Worm (Caenorhabditis elegans): ENCODE results near the gene C27D6.12.
"Not testable (repeated sequence)": the region's sequence is repeated elsewhere in the genome, so short reads cannot be mapped to it uniquely, and the experiment has no call there.

Gene C27D6.12

ce11 chrII:5170932-5171331, 6.9 kb downstream of the C27D6.12 start, which contains the start of gene srb-1:
Gene srb-1, minus strand, starts transcription at chrII:5171032.
- no peak for TF ChIP-seq pha-4 (tag; optimal IDR thresholded peaks at IDR 0.05)
- TF ChIP-seq zip-5 (tag; optimal IDR thresholded peaks at IDR 0.05), result no peak
- TF ChIP-seq ttx-3 (tag; optimal IDR thresholded peaks at IDR 0.05), result no peak
- TF ChIP-seq unc-55 (GFP tag; optimal IDR thresholded peaks at IDR 0.05), result no peak
- TF ChIP-seq unc-42 (tag; optimal IDR thresholded peaks at IDR 0.05), result no peak
- no peak for TF ChIP-seq lin-11 (tag; optimal IDR thresholded peaks at IDR 0.05)
- TF ChIP-seq pha-2 (tag; optimal IDR thresholded peaks at IDR 0.05), result no peak

- TF ChIP-seq nhr-11 (tag; optimal IDR thresholded peaks at IDR 0.05) (no peak), tbx-2 (tag; optimal IDR thresholded peaks at IDR 0.05) (no peak), ceh-6 (GFP tag; optimal IDR thresholded peaks at IDR 0.05) (no peak), ahr-1 (tag; optimal IDR thresholded peaks at IDR 0.05) (no peak), hlh-8 (tag; optimal IDR thresholded peaks at IDR 0.05) (no peak), pqm-1 (tag; optimal IDR thresholded peaks at IDR 0.05) (no peak), elt-2 (tag; optimal IDR thresholded peaks at IDR 0.05) (no peak), ztf-16 (tag; optimal IDR thresholded peaks at IDR 0.05) (no peak), ref-2 (tag; optimal IDR thresholded peaks at IDR 0.05) (no peak), ceh-14 (tag; optimal IDR thresholded peaks at IDR 0.05) (no peak), unc-55 (GFP tag; optimal IDR thresholded peaks at IDR 0.05) (no peak), hlh-15 (tag; optimal IDR thresholded peaks at IDR 0.05) (no peak), K02D7.2 (tag; optimal IDR thresholded peaks at IDR 0.05) (no peak), pros-1 (tag; optimal IDR thresholded peaks at IDR 0.05) (no peak), ceh-22 (tag; optimal IDR thresholded peaks at IDR 0.05) (no peak), hlh-30 (tag; optimal IDR thresholded peaks at IDR 0.05; ENCODE audit: insufficient read depth) (no peak)
Observed at ce11 chrII:5166738-5167137, 11.1 kb downstream of the C27D6.12 start, which contains the start of gene srb-3. Gene srb-3, minus strand, starts transcription at chrII:5166838.

- TF ChIP-seq ceh-6 (GFP tag; optimal IDR thresholded peaks at IDR 0.05) (no peak), pha-4 (tag; optimal IDR thresholded peaks at IDR 0.05) (no peak), ttx-3 (tag; optimal IDR thresholded peaks at IDR 0.05) (no peak), npax-4 (tag; optimal IDR thresholded peaks at IDR 0.05) (no peak), zip-5 (tag; optimal IDR thresholded peaks at IDR 0.05) (no peak), ceh-18 (tag; optimal IDR thresholded peaks at IDR 0.05) (no peak), nhr-232 (tag; optimal IDR thresholded peaks at IDR 0.05) (no peak), sox-2 (GFP tag; IDR thresholded peaks at IDR 0.05) (no peak), K02D7.2 (tag; optimal IDR thresholded peaks at IDR 0.05) (no peak), ceh-45 (GFP tag; IDR thresholded peaks at IDR 0.05) (no peak), C38D4.7 (GFP tag; optimal IDR thresholded peaks at IDR 0.05) (no peak), eyg-1 (tag; optimal IDR thresholded peaks at IDR 0.05) (no peak), odd-2 (tag; optimal IDR thresholded peaks at IDR 0.05) (no peak), hlh-8 (tag; optimal IDR thresholded peaks at IDR 0.05) (no peak), pat-9 (tag; optimal IDR thresholded peaks at IDR 0.05) (no peak), ceh-14 (tag; optimal IDR thresholded peaks at IDR 0.05) (no peak), hlh-13 (GFP tag; optimal IDR thresholded peaks at IDR 0.05) (no peak), unc-42 (tag; optimal IDR thresholded peaks at IDR 0.05) (no peak), mec-3 (tag; optimal IDR thresholded peaks at IDR 0.05; ENCODE audit: borderline replicate concordance) (no peak), hlh-30 (tag; optimal IDR thresholded peaks at IDR 0.05; ENCODE audit: insufficient read depth) (no peak)
Observed at ce11 chrII:5163283-5163682, 14.5 kb downstream of the C27D6.12 start, which contains the start of gene srb-5. Gene srb-5, minus strand, starts transcription at chrII:5163383.

- TF ChIP-seq ceh-24 (tag; optimal IDR thresholded peaks at IDR 0.05) (no peak), unc-55 (GFP tag; optimal IDR thresholded peaks at IDR 0.05) (no peak), pqm-1 (tag; optimal IDR thresholded peaks at IDR 0.05) (no peak), pha-2 (tag; optimal IDR thresholded peaks at IDR 0.05) (no peak)
Observed at ce11 chrII:5161102-5161501, 16.7 kb downstream of the C27D6.12 start, which contains the start of gene C27D6.11. Gene C27D6.11, minus strand, starts transcription at chrII:5161202.

- not testable (repeated sequence) for TF ChIP-seq ceh-24, pha-4, tbx-2 (tag; optimal IDR thresholded peaks at IDR 0.05)
Observed at ce11 chrII:5158774-5159173, 19.0 kb downstream of the C27D6.12 start, which contains the start of gene F58A6.9. Gene F58A6.9, minus strand, starts transcription at chrII:5158874.

Measured in whole organism, late embryonic.